Worm (Caenorhabditis elegans) whole organism, young adult: ENCODE measurements around the gene msrp-4.
A peak's percentile ranks its signal among the peaks of the same experiment; 100 is the strongest.

ENCODE experiments used
- B0019.2 ChIP-seq: fragments of 200-800 bp; sonication (Bioruptor generic); conservative IDR thresholded peaks from 2 replicates; pipeline ENCODE4 v1.3.6; 2022; ENCODE audit warnings: missing genetic modification reagents, missing genetic modification characterization, missing compliant biosample characterization
- C06A6.2 ChIP-seq: fragments of 200-800 bp; sonication (Bioruptor generic); conservative IDR thresholded peaks from 2 replicates; pipeline ENCODE4 v1.3.6; 2022; ENCODE audit warnings: missing genetic modification characterization, missing compliant biosample characterization
- D2030.7 ChIP-seq: fragments of 200-800 bp; sonication (Bioruptor generic); IDR thresholded peaks from 2 replicates; pipeline ENCODE4 v1.3.6; 2022; ENCODE audit warnings: missing genetic modification reagents, missing genetic modification characterization, missing compliant biosample characterization
- F57A8.1 ChIP-seq: fragments of 200-800 bp; sonication (Bioruptor generic); optimal IDR thresholded peaks from 2 replicates; lab custom pipeline; 2018; ENCODE audit warnings: mild to moderate bottlenecking, missing genetic modification characterization, moderate library complexity, missing compliant biosample characterization
- F57C9.4 ChIP-seq: sonication (generic microtip); optimal IDR thresholded peaks from 2 replicates; lab custom pipeline; 2017; ENCODE audit warnings: mild to moderate bottlenecking, missing genetic modification characterization, missing compliant biosample characterization
- K12H6.12 ChIP-seq: fragments of 200-800 bp; sonication (Bioruptor generic); optimal IDR thresholded peaks from 2 replicates; lab custom pipeline; 2018; ENCODE audit warnings: mild to moderate bottlenecking, missing genetic modification characterization, missing compliant biosample characterization
- T07F8.4 ChIP-seq: sonication (generic microtip); optimal IDR thresholded peaks from 2 replicates; lab custom pipeline; 2016; ENCODE audit warnings: mild to moderate bottlenecking, missing genetic modification characterization, moderate library complexity, missing compliant biosample characterization
- Y53F4B.3 ChIP-seq: fragments of 200-800 bp; sonication (Bioruptor generic); IDR thresholded peaks from 2 replicates; pipeline ENCODE4 v1.3.6; 2022; ENCODE audit warnings: missing genetic modification reagents, missing genetic modification characterization, missing compliant biosample characterization
- Y53G8AR.9 ChIP-seq: fragments of 200-800 bp; sonication (Bioruptor generic); conservative IDR thresholded peaks from 2 replicates; pipeline ENCODE4 v1.3.6; 2022; ENCODE audit warnings: missing genetic modification reagents, missing genetic modification characterization, missing compliant biosample characterization
- ZK185.1 ChIP-seq: sonication (generic microtip); optimal IDR thresholded peaks from 2 replicates; lab custom pipeline; 2016; ENCODE audit warnings: mild to moderate bottlenecking, missing genetic modification characterization, missing compliant biosample characterization; ENCODE audit not compliant: poor library complexity, severe bottlenecking
- akir-1 ChIP-seq: fragments of 200-800 bp; sonication (Bioruptor generic); optimal IDR thresholded peaks from 2 replicates; lab custom pipeline; 2018; ENCODE audit warnings: mild to moderate bottlenecking, missing genetic modification characterization, moderate library complexity, missing compliant biosample characterization
- aptf-2 ChIP-seq: fragments of 200-800 bp; sonication (Bioruptor generic); conservative IDR thresholded peaks from 2 replicates; pipeline ENCODE4 v1.3.6; 2022; ENCODE audit warnings: missing genetic modification reagents, missing genetic modification characterization, missing compliant biosample characterization
- aptf-3 ChIP-seq: fragments of 200-800 bp; sonication (Bioruptor generic); IDR thresholded peaks from 2 replicates; pipeline ENCODE4 v1.3.6; 2022; ENCODE audit warnings: missing genetic modification characterization, missing compliant biosample characterization
- attf-3 ChIP-seq: fragments of 200-800 bp; sonication (Bioruptor generic); conservative IDR thresholded peaks from 2 replicates; pipeline ENCODE4 v1.3.6; 2022; ENCODE audit warnings: missing genetic modification reagents, missing genetic modification characterization, missing compliant biosample characterization
- bed-2 ChIP-seq: fragments of 200-800 bp; sonication (Bioruptor generic); IDR thresholded peaks from 2 replicates; pipeline ENCODE4 v1.3.6; 2022; ENCODE audit warnings: missing genetic modification reagents, missing genetic modification characterization, missing compliant biosample characterization
- cebp-1 ChIP-seq, 2 experiments: fragments of 200-800 bp in 1 of 2; sonication (Bioruptor generic) in 1 of 2; sonication (generic microtip) in 1 of 2; IDR thresholded peaks in 1 of 2; optimal IDR thresholded peaks in 1 of 2; 2 replicates each; pipeline versions ENCODE4 v1.3.6 to Lab custom; 2017 to 2022; ENCODE audit warnings: missing compliant biosample characterization in 2 of 2, missing genetic modification characterization in 2 of 2, mild to moderate bottlenecking in 1 of 2, missing genetic modification reagents in 1 of 2, moderate library complexity in 1 of 2
- cebp-2 ChIP-seq: fragments of 200-800 bp; sonication (Bioruptor generic); IDR thresholded peaks from 2 replicates; pipeline ENCODE4 v1.3.6; 2022; ENCODE audit warnings: missing genetic modification characterization, missing compliant biosample characterization
- ceh-79 ChIP-seq: sonication (generic microtip); optimal IDR thresholded peaks from 2 replicates; lab custom pipeline; 2017; ENCODE audit warnings: mild to moderate bottlenecking, missing genetic modification characterization, missing compliant biosample characterization
- ceh-91 ChIP-seq: fragments of 200-800 bp; sonication (Bioruptor generic); IDR thresholded peaks from 2 replicates; pipeline ENCODE4 v1.3.6; 2022; ENCODE audit warnings: missing genetic modification reagents, missing genetic modification characterization, missing compliant biosample characterization
- dpff-1 ChIP-seq: sonication (generic microtip); optimal IDR thresholded peaks from 2 replicates; lab custom pipeline; 2017; ENCODE audit warnings: mild to moderate bottlenecking, missing genetic modification characterization, missing compliant biosample characterization
- efl-1 ChIP-seq: fragments of 150-350 bp; optimal IDR thresholded peaks from 2 replicates; lab custom pipeline; 2014; ENCODE audit warnings: missing biosample characterization, missing genetic modification reagents, missing genetic modification characterization
- egl-44 ChIP-seq: fragments of 200-800 bp; sonication (Bioruptor generic); IDR thresholded peaks from 2 replicates; pipeline ENCODE4 v1.3.6; 2022; ENCODE audit warnings: missing genetic modification reagents, missing genetic modification characterization, missing compliant biosample characterization
- egrh-3 ChIP-seq: fragments of 200-800 bp; sonication (Bioruptor generic); IDR thresholded peaks from 2 replicates; pipeline ENCODE4 v1.3.6; 2022; ENCODE audit warnings: missing genetic modification reagents, missing genetic modification characterization, missing compliant biosample characterization
- hmg-1.2 ChIP-seq: fragments of 200-800 bp; sonication (Bioruptor generic); IDR thresholded peaks from 2 replicates; pipeline ENCODE4 v1.3.6; 2022; ENCODE audit warnings: missing genetic modification reagents, missing genetic modification characterization, missing compliant biosample characterization
- hmg-20 ChIP-seq: fragments of 200-800 bp; sonication (Bioruptor generic); IDR thresholded peaks from 2 replicates; pipeline ENCODE4 v1.3.6; 2022; ENCODE audit warnings: missing genetic modification reagents, missing genetic modification characterization, missing compliant biosample characterization
- hsf-1 ChIP-seq: fragments of 200-800 bp; sonication (Bioruptor generic); IDR thresholded peaks from 2 replicates; pipeline ENCODE4 v1.3.6; 2022; ENCODE audit warnings: missing genetic modification reagents, missing genetic modification characterization, missing compliant biosample characterization
- let-526 ChIP-seq: fragments of 200-800 bp; sonication (Bioruptor generic); IDR thresholded peaks from 2 replicates; pipeline ENCODE4 v1.3.6; 2022; ENCODE audit warnings: missing genetic modification reagents, missing genetic modification characterization, missing compliant biosample characterization
- lin-35 ChIP-seq, 3 experiments: fragments of 150-350 bp in 2 of 3; sonication (generic microtip) in 1 of 3; optimal IDR thresholded peaks; 2 replicates each; lab custom pipeline; 2014 to 2018; ENCODE audit warnings: missing biosample characterization in 3 of 3, missing genetic modification characterization in 3 of 3, missing genetic modification reagents in 3 of 3
- lin-54 ChIP-seq: fragments of 200-800 bp; sonication (Bioruptor generic); optimal IDR thresholded peaks from 2 replicates; lab custom pipeline; 2018; ENCODE audit warnings: mild to moderate bottlenecking, missing genetic modification characterization, missing compliant biosample characterization
- lsl-1 ChIP-seq: fragments of 200-800 bp; sonication (Bioruptor generic); optimal IDR thresholded peaks from 2 replicates; lab custom pipeline; 2018; ENCODE audit warnings: mild to moderate bottlenecking, missing genetic modification characterization, moderate library complexity, missing compliant biosample characterization
- lsy-27 ChIP-seq: sonication (generic microtip); optimal IDR thresholded peaks from 2 replicates; lab custom pipeline; 2017; ENCODE audit warnings: missing genetic modification characterization, mild to moderate bottlenecking, missing compliant biosample characterization, antibody characterized with exemption, missing genotype, borderline replicate concordance; ENCODE audit not compliant: insufficient read depth
- madf-6 ChIP-seq: fragments of 200-800 bp; sonication (Bioruptor generic); IDR thresholded peaks from 2 replicates; pipeline ENCODE4 v1.3.6; 2022; ENCODE audit warnings: missing genetic modification reagents, missing genetic modification characterization, missing compliant biosample characterization
- madf-8 ChIP-seq: fragments of 200-800 bp; sonication (Bioruptor generic); conservative IDR thresholded peaks from 2 replicates; pipeline ENCODE4 v1.3.6; 2022; ENCODE audit warnings: missing genetic modification reagents, missing genetic modification characterization, missing compliant biosample characterization
- nfya-1 ChIP-seq: sonication (generic microtip); optimal IDR thresholded peaks from 2 replicates; lab custom pipeline; 2017; ENCODE audit warnings: antibody characterized with exemption, missing compliant biosample characterization, missing genetic modification characterization, borderline replicate concordance; ENCODE audit not compliant: insufficient read depth
- nfya-2 ChIP-seq: fragments of 200-800 bp; sonication (Bioruptor generic); IDR thresholded peaks from 2 replicates; pipeline ENCODE4 v1.3.6; 2022; ENCODE audit warnings: missing genetic modification reagents, missing genetic modification characterization, missing compliant biosample characterization
- nhr-179 ChIP-seq: sonication (generic microtip); optimal IDR thresholded peaks from 2 replicates; lab custom pipeline; 2016; ENCODE audit warnings: mild to moderate bottlenecking, missing genetic modification characterization, missing compliant biosample characterization
- nhr-90 ChIP-seq: sonication (generic microtip); optimal IDR thresholded peaks from 2 replicates; lab custom pipeline; 2016; ENCODE audit warnings: missing genotype, mild to moderate bottlenecking, missing genetic modification characterization, missing compliant biosample characterization
- rcor-1 ChIP-seq: fragments of 200-800 bp; sonication (Bioruptor generic); IDR thresholded peaks from 2 replicates; pipeline ENCODE4 v1.3.6; 2022; ENCODE audit warnings: missing genetic modification reagents, missing genetic modification characterization, missing compliant biosample characterization
- snpc-4 ChIP-seq, 5 experiments: fragments of 150-350 bp in 1 of 5; sonication (generic microtip) in 4 of 5; optimal IDR thresholded peaks; 2 replicates each; lab custom pipeline; 2014 to 2018; ENCODE audit warnings: missing genetic modification characterization in 5 of 5, missing biosample characterization in 3 of 5, antibody characterized with exemption in 2 of 5, mild to moderate bottlenecking in 2 of 5, missing compliant biosample characterization in 2 of 5, missing genotype in 2 of 5, moderate library complexity in 2 of 5, missing genetic modification reagents in 1 of 5
- somi-1 ChIP-seq: fragments of 200-800 bp; sonication (Bioruptor generic); optimal IDR thresholded peaks from 2 replicates; lab custom pipeline; 2018; ENCODE audit warnings: mild to moderate bottlenecking, missing genetic modification characterization, missing compliant biosample characterization
- unc-130 ChIP-seq: sonication (generic microtip); optimal IDR thresholded peaks from 2 replicates; lab custom pipeline; 2016; ENCODE audit warnings: missing genetic modification reagents, missing genetic modification characterization, missing compliant biosample characterization
- zfh-2 ChIP-seq: fragments of 200-800 bp; sonication (Bioruptor generic); conservative IDR thresholded peaks from 2 replicates; pipeline ENCODE4 v1.3.6; 2022; ENCODE audit warnings: missing genetic modification reagents, missing genetic modification characterization, missing compliant biosample characterization
- zim-3 ChIP-seq: sonication (generic microtip); optimal IDR thresholded peaks from 2 replicates; lab custom pipeline; 2017; ENCODE audit warnings: mild to moderate bottlenecking, missing genetic modification characterization, moderate library complexity, missing compliant biosample characterization
- ztf-22 ChIP-seq: fragments of 200-800 bp; sonication (Bioruptor generic); optimal IDR thresholded peaks from 2 replicates; lab custom pipeline; 2018; ENCODE audit warnings: mild to moderate bottlenecking, missing genetic modification characterization, moderate library complexity, missing compliant biosample characterization
- ztf-25 ChIP-seq: fragments of 200-800 bp; sonication (Bioruptor generic); IDR thresholded peaks from 2 replicates; pipeline ENCODE4 v1.3.6; 2022; ENCODE audit warnings: missing genetic modification reagents, missing genetic modification characterization, missing compliant biosample characterization
- ztf-26 ChIP-seq: sonication (generic microtip); optimal IDR thresholded peaks from 2 replicates; lab custom pipeline; 2017; ENCODE audit warnings: missing genetic modification characterization, missing compliant biosample characterization
- ztf-28 ChIP-seq: fragments of 200-800 bp; sonication (Bioruptor generic); IDR thresholded peaks from 2 replicates; pipeline ENCODE4 v1.3.6; 2022; ENCODE audit warnings: missing genetic modification reagents, missing genetic modification characterization, missing compliant biosample characterization
- ztf-6 ChIP-seq: fragments of 200-800 bp; sonication (Bioruptor generic); IDR thresholded peaks from 2 replicates; pipeline ENCODE4 v1.3.6; 2022; ENCODE audit warnings: missing genetic modification reagents, missing genetic modification characterization, missing compliant biosample characterization

msrp-4 gene

ce11 chrII:848519-848918, 25.9 kb upstream of the msrp-4 start, which contains the start of the genes acdh-9 and F28A10.13 (continued):
- peak; percentile 0 for TF ChIP-seq nhr-90 (tag; lab: Kevin White, UChicago)
- TF ChIP-seq egl-44 = no peak
- TF ChIP-seq nfya-2 (GFP tag; lab: Robert Waterston, UW) = no peak
- peak; percentile 23 for TF ChIP-seq K12H6.12 (tag; lab: Kevin White, UChicago)
- no peak for TF ChIP-seq ztf-28
- no peak for TF ChIP-seq F57A8.1 (GFP tag; lab: Kevin White, UChicago)
- no peak for TF ChIP-seq hmg-20 (GFP tag; lab: Robert Waterston, UW)
- no peak for TF ChIP-seq Y53F4B.3
- TF ChIP-seq cebp-1 (GFP tag; IDR thresholded peaks at IDR 0.05; lab: Robert Waterston, UW) = no peak
- peak; percentile 73 for TF ChIP-seq cebp-1 (tag; optimal IDR thresholded peaks at IDR 0.05; lab: Kevin White, UChicago)
- TF ChIP-seq rcor-1 (GFP tag; lab: Robert Waterston, UW) = 0 out of 2 replicates have a peak, but pooled peaks have one; percentile 40
- TF ChIP-seq lin-35 (GFP tag; optimal IDR thresholded peaks at IDR 0.05; lab: Kevin White, UChicago) = no peak
- no peak for TF ChIP-seq C06A6.2 (GFP tag; lab: Robert Waterston, UW)
- TF ChIP-seq lin-54 (GFP tag; lab: Kevin White, UChicago) = peak; percentile 31
- no peak for TF ChIP-seq unc-130
- no peak for TF ChIP-seq attf-3 (GFP tag; lab: Robert Waterston, UW)
- no peak for TF ChIP-seq dpff-1 (tag; lab: Kevin White, UChicago)
- no peak for TF ChIP-seq akir-1 (GFP tag; lab: Kevin White, UChicago)
- TF ChIP-seq ZK185.1 (tag; lab: Kevin White, UChicago) = no peak
- no peak for TF ChIP-seq ceh-91 (GFP tag; lab: Robert Waterston, UW)
- 0 out of 2 replicates have a peak, but pooled peaks have one; percentile 55 for TF ChIP-seq let-526
- no peak for TF ChIP-seq Y53G8AR.9
- no peak for TF ChIP-seq aptf-2 (GFP tag; lab: Robert Waterston, UW)
- TF ChIP-seq cebp-2 (GFP tag; lab: Robert Waterston, UW) = no peak
- TF ChIP-seq nhr-179 (tag; lab: Kevin White, UChicago) = no peak
- no peak for TF ChIP-seq lsl-1 (GFP tag; lab: Kevin White, UChicago)
- no peak for TF ChIP-seq zim-3 (tag; lab: Kevin White, UChicago)
- TF ChIP-seq egrh-3 = no peak
- TF ChIP-seq ztf-26 (tag; lab: Kevin White, UChicago) = no peak
- no peak for TF ChIP-seq lsy-27 (tag; lab: Kevin White, UChicago)
- no peak for TF ChIP-seq T07F8.4 (tag; lab: Kevin White, UChicago)
- no peak for TF ChIP-seq bed-2 (GFP tag; lab: Robert Waterston, UW)
- TF ChIP-seq ztf-22 (GFP tag; lab: Kevin White, UChicago) = no peak
- TF ChIP-seq hsf-1 (GFP tag; lab: Robert Waterston, UW) = no peak
- no peak for TF ChIP-seq efl-1 (GFP tag; lab: Kevin White, UChicago)
- TF ChIP-seq snpc-4 (GFP tag; optimal IDR thresholded peaks at IDR 0.05; lab: Kevin White, UChicago) = no peak
- no peak for TF ChIP-seq snpc-4 (tag; optimal IDR thresholded peaks at IDR 0.05; lab: Kevin White, UChicago)
- TF ChIP-seq hmg-1.2 (GFP tag; lab: Robert Waterston, UW) = peak; percentile 80; the same call in 1 of the 2 replicates
- TF ChIP-seq F57C9.4 (tag; lab: Kevin White, UChicago) = no peak
- no peak for TF ChIP-seq D2030.7 (GFP tag; lab: Robert Waterston, UW)
- TF ChIP-seq aptf-3 (GFP tag; lab: Robert Waterston, UW) = no peak
- no peak for TF ChIP-seq madf-8 (GFP tag; lab: Robert Waterston, UW)
- TF ChIP-seq somi-1 (GFP tag; lab: Kevin White, UChicago) = no peak
- TF ChIP-seq zfh-2 (GFP tag; lab: Robert Waterston, UW) = no peak
- TF ChIP-seq ceh-79 = no peak
- no peak for TF ChIP-seq B0019.2 (GFP tag; lab: Robert Waterston, UW)
- no peak for TF ChIP-seq ztf-6 (GFP tag; lab: Robert Waterston, UW)
- no peak for TF ChIP-seq ztf-25 (GFP tag; lab: Robert Waterston, UW)
- no peak for TF ChIP-seq nfya-1 (tag; lab: Kevin White, UChicago)
- TF ChIP-seq madf-6 (GFP tag; lab: Robert Waterston, UW) = no peak
